Worm (Caenorhabditis elegans) whole organism, early embryonic: Measurements from ENCODE around the gene JC8.7.
A peak's percentile ranks its signal among the peaks of the same experiment; 100 is the strongest.

Experiments
- F13C5.2 ChIP-seq: sonication (generic microtip); optimal IDR thresholded peaks from 2 replicates; lab custom pipeline; 2017; ENCODE audit warnings: mild to moderate bottlenecking, missing genetic modification characterization, inconsistent platforms, missing compliant biosample characterization
- aly-1 ChIP-seq: sonication (generic microtip); optimal IDR thresholded peaks from 2 replicates; lab custom pipeline; 2016; ENCODE audit warnings: missing genetic modification characterization, missing compliant biosample characterization
- ama-1 ChIP-seq: fragments of 150-350 bp; optimal IDR thresholded peaks from 2 replicates; lab custom pipeline; 2014
- ceh-13 ChIP-seq: fragments of 200-800 bp; sonication (Bioruptor generic); optimal IDR thresholded peaks from 2 replicates; lab custom pipeline; 2018; ENCODE audit warnings: mild to moderate bottlenecking, missing genetic modification characterization, missing compliant biosample characterization
- ets-7 ChIP-seq: sonication (generic microtip); optimal IDR thresholded peaks from 2 replicates; lab custom pipeline; 2016; ENCODE audit warnings: missing genotype, missing genetic modification characterization, missing compliant biosample characterization
- flt-1 ChIP-seq: fragments of 200-800 bp; sonication (Bioruptor generic); IDR thresholded peaks from 2 replicates; pipeline ENCODE4 v1.3.6; 2022; ENCODE audit warnings: missing genetic modification characterization, missing compliant biosample characterization
- hmbx-1 ChIP-seq: sonication (generic microtip); optimal IDR thresholded peaks from 2 replicates; lab custom pipeline; 2016; ENCODE audit warnings: mild to moderate bottlenecking, missing genetic modification characterization, missing compliant biosample characterization
- hmg-4 ChIP-seq: fragments of 200-800 bp; sonication (Bioruptor generic); optimal IDR thresholded peaks from 2 replicates; lab custom pipeline; 2018; ENCODE audit warnings: mild to moderate bottlenecking, missing genetic modification characterization, missing compliant biosample characterization
- pes-1 ChIP-seq: fragments of 200-800 bp; sonication (Bioruptor generic); IDR thresholded peaks from 2 replicates; pipeline ENCODE4 v1.3.6; 2022; ENCODE audit warnings: missing genetic modification reagents, missing genetic modification characterization, missing compliant biosample characterization
- sea-1 ChIP-seq: fragments of 200-800 bp; sonication (Bioruptor generic); conservative IDR thresholded peaks from 2 replicates; pipeline ENCODE4 v1.3.6; 2022; ENCODE audit warnings: missing genetic modification characterization, missing compliant biosample characterization
- tbx-11 ChIP-seq: fragments of 200-800 bp; sonication (Bioruptor generic); IDR thresholded peaks from 2 replicates; pipeline ENCODE4 v1.3.6; 2022; ENCODE audit warnings: missing genetic modification characterization, missing compliant biosample characterization
- tbx-37 ChIP-seq: fragments of 200-800 bp; sonication (Bioruptor generic); conservative IDR thresholded peaks from 2 replicates; pipeline ENCODE4 v1.3.6; 2022; ENCODE audit warnings: missing genetic modification reagents, missing genetic modification characterization, missing compliant biosample characterization

DNA sequence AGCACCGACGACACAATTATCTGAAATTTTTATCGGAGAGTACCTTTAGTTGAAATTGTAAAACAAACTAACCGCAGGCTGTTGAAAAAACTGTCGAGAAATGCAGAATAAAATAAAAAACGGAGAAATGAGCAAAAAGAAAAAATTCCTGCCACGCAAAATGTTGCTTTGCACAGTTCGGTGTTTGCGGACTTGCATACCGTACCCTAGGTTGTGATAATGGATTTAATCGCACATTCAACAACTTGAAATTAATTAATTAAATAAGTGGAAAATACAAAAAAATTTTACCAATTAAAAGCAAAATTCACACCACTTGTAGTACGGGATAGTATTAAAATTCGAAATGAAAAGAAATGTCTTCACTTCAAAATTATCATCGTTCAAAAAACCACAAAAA, 15.7 kb upstream of the JC8.7 start:
- TF ChIP-seq sea-1 (GFP tag; lab: Robert Waterston, UW) (no peak), flt-1 (GFP tag; lab: Robert Waterston, UW) (no peak), ama-1 (lab: Kevin White, UChicago) (no peak), ceh-13 (no peak), tbx-37 (GFP tag; lab: Robert Waterston, UW) (no peak), tbx-11 (no peak), aly-1 (tag; lab: Kevin White, UChicago) (no peak), F13C5.2 (tag; lab: Kevin White, UChicago) (peak; percentile 43), ets-7 (no peak), pes-1 (GFP tag; lab: Robert Waterston, UW) (no peak), hmbx-1 (tag; lab: Kevin White, UChicago) (no peak), hmg-4 (no peak)
